Worm (Caenorhabditis elegans) whole organism, early embryonic: ENCODE data around the gene irld-67.

Source experiments
- B0310.2 ChIP-seq: sonication (generic microtip); optimal IDR thresholded peaks from 2 replicates; lab custom pipeline; 2016; ENCODE audit warnings: mild to moderate bottlenecking, missing genetic modification characterization, missing compliant biosample characterization
- aly-1 ChIP-seq: sonication (generic microtip); optimal IDR thresholded peaks from 2 replicates; lab custom pipeline; 2016; ENCODE audit warnings: missing genetic modification characterization, missing compliant biosample characterization
- ama-1 ChIP-seq: fragments of 150-350 bp; optimal IDR thresholded peaks from 2 replicates; lab custom pipeline; 2014
- ceh-13 ChIP-seq: fragments of 200-800 bp; sonication (Bioruptor generic); optimal IDR thresholded peaks from 2 replicates; lab custom pipeline; 2018; ENCODE audit warnings: mild to moderate bottlenecking, missing genetic modification characterization, missing compliant biosample characterization
- ets-7 ChIP-seq: sonication (generic microtip); optimal IDR thresholded peaks from 2 replicates; lab custom pipeline; 2016; ENCODE audit warnings: missing genotype, missing genetic modification characterization, missing compliant biosample characterization
- flt-1 ChIP-seq: fragments of 200-800 bp; sonication (Bioruptor generic); IDR thresholded peaks from 2 replicates; pipeline ENCODE4 v1.3.6; 2022; ENCODE audit warnings: missing genetic modification characterization, missing compliant biosample characterization
- hmbx-1 ChIP-seq: sonication (generic microtip); optimal IDR thresholded peaks from 2 replicates; lab custom pipeline; 2016; ENCODE audit warnings: mild to moderate bottlenecking, missing genetic modification characterization, missing compliant biosample characterization
- hmg-4 ChIP-seq: fragments of 200-800 bp; sonication (Bioruptor generic); optimal IDR thresholded peaks from 2 replicates; lab custom pipeline; 2018; ENCODE audit warnings: mild to moderate bottlenecking, missing genetic modification characterization, missing compliant biosample characterization
- hnd-1 ChIP-seq: sonication (generic microtip); optimal IDR thresholded peaks from 2 replicates; lab custom pipeline; 2016; ENCODE audit warnings: missing genetic modification characterization, missing compliant biosample characterization
- pes-1 ChIP-seq: fragments of 200-800 bp; sonication (Bioruptor generic); IDR thresholded peaks from 2 replicates; pipeline ENCODE4 v1.3.6; 2022; ENCODE audit warnings: missing genetic modification reagents, missing genetic modification characterization, missing compliant biosample characterization
- scrt-1 ChIP-seq: fragments of 200-800 bp; sonication (Bioruptor generic); IDR thresholded peaks from 2 replicates; pipeline ENCODE4 v1.3.6; 2022; ENCODE audit warnings: missing genetic modification characterization, missing compliant biosample characterization
- tbx-11 ChIP-seq: fragments of 200-800 bp; sonication (Bioruptor generic); IDR thresholded peaks from 2 replicates; pipeline ENCODE4 v1.3.6; 2022; ENCODE audit warnings: missing genetic modification characterization, missing compliant biosample characterization
- tbx-37 ChIP-seq: fragments of 200-800 bp; sonication (Bioruptor generic); conservative IDR thresholded peaks from 2 replicates; pipeline ENCODE4 v1.3.6; 2022; ENCODE audit warnings: missing genetic modification reagents, missing genetic modification characterization, missing compliant biosample characterization

DNA sequence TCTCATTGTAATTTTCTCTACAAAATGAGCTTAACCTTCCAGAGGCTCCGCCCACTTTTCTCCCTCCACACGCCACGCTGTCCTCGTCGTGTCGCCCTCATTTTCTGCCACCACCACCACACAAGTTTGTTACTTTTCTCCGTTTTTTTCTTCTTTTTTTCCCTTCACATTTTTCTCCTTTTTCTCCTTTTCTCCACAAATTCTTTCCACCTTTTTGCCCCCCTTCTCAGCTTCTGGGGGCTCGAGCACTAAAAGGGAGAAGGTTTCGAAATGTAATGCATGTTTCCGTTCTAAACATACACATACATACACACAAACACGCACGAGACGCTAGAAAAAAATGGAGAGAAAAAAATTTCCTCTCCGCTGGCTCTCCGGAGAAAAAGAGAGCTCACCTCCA lies 42.3 kb upstream of the irld-67 start, which contains the start of gene nhr-88:
- no peak for TF ChIP-seq pes-1 (GFP tag; lab: Robert Waterston, UW)
- TF ChIP-seq ama-1 (lab: Kevin White, UChicago) = no peak
- TF ChIP-seq tbx-37 (GFP tag; lab: Robert Waterston, UW) = no peak
- no peak for TF ChIP-seq ets-7 (tag; lab: Kevin White, UChicago)
- TF ChIP-seq flt-1 (GFP tag; lab: Robert Waterston, UW) = no peak
- no peak for TF ChIP-seq hmbx-1 (tag; lab: Kevin White, UChicago)
- TF ChIP-seq scrt-1 (GFP tag; lab: Robert Waterston, UW) = no peak
- TF ChIP-seq B0310.2 = no peak
- TF ChIP-seq ceh-13 = no peak
- no peak for TF ChIP-seq tbx-11 (GFP tag; lab: Robert Waterston, UW)
- no peak for TF ChIP-seq hnd-1 (tag; lab: Kevin White, UChicago)
- no peak for TF ChIP-seq aly-1 (tag; lab: Kevin White, UChicago)
- no peak for TF ChIP-seq hmg-4 (GFP tag; lab: Kevin White, UChicago)
